Fruit fly (Drosophila melanogaster) whole organism, embryonic: ENCODE data around the gene SMC1.

Experiments
- Antp ChIP-seq: fragments of 200-800 bp; sonication (Bioruptor generic); optimal IDR thresholded peaks from 3 replicates; lab custom pipeline; 2016; ENCODE audit warnings: missing biosample characterization, missing genetic modification characterization
- Atf6 ChIP-seq: fragments of 200-800 bp; sonication (Bioruptor generic); IDR thresholded peaks from 2 replicates; pipeline ENCODE4 v1.3.6; 2022; ENCODE audit warnings: missing biosample characterization, missing genetic modification characterization
- CG1024 ChIP-seq: fragments of 200-800 bp; sonication (Bioruptor generic); IDR thresholded peaks from 2 replicates; pipeline ENCODE4 v1.3.6; 2022; ENCODE audit warnings: missing biosample characterization, missing genetic modification characterization
- CG10321 ChIP-seq: fragments of 200-800 bp; sonication (Bioruptor generic); IDR thresholded peaks from 2 replicates; pipeline ENCODE4 v1.3.6; 2022; ENCODE audit warnings: missing biosample characterization, missing genetic modification characterization
- CG10431 ChIP-seq: fragments of 200-800 bp; sonication (Bioruptor generic); optimal IDR thresholded peaks from 3 replicates; lab custom pipeline; 2018; ENCODE audit warnings: missing biosample characterization, mild to moderate bottlenecking, missing genetic modification characterization
- CG10959 ChIP-seq: fragments of 200-800 bp; sonication (Bioruptor generic); IDR thresholded peaks from 2 replicates; pipeline ENCODE4 v1.3.6; 2022; ENCODE audit warnings: missing biosample characterization, missing genetic modification characterization
- CG11247 ChIP-seq: fragments of 200-800 bp; sonication (Bioruptor generic); IDR thresholded peaks from 2 replicates; pipeline ENCODE4 v1.3.6; 2022; ENCODE audit warnings: missing biosample characterization, missing genetic modification characterization
- CG12104 ChIP-seq: fragments of 200-800 bp; sonication (Bioruptor generic); optimal IDR thresholded peaks from 3 replicates; lab custom pipeline; 2016; ENCODE audit warnings: missing biosample characterization, missing genetic modification characterization
- CG16813 ChIP-seq: fragments of 200-800 bp; sonication (Bioruptor generic); IDR thresholded peaks from 3 replicates; pipeline ENCODE4 v1.3.6; 2022; ENCODE audit warnings: missing biosample characterization, missing genetic modification characterization; ENCODE audit not compliant: partially characterized antibody
- CG2120 ChIP-seq: fragments of 200-800 bp; sonication (Bioruptor generic); optimal IDR thresholded peaks from 3 replicates; lab custom pipeline; 2016; ENCODE audit warnings: missing biosample characterization, missing genetic modification characterization
- CG2678 ChIP-seq: fragments of 200-800 bp; sonication (Bioruptor generic); optimal IDR thresholded peaks from 3 replicates; lab custom pipeline; 2019; ENCODE audit warnings: missing biosample characterization, mild to moderate bottlenecking, missing genetic modification characterization, moderate library complexity
- CG2889 ChIP-seq: fragments of 200-800 bp; sonication (Bioruptor generic); IDR thresholded peaks from 3 replicates; pipeline ENCODE4 v1.3.6; 2022; ENCODE audit warnings: missing biosample characterization, missing genetic modification characterization
- CG34376 ChIP-seq: fragments of 200-800 bp; sonication (Bioruptor generic); optimal IDR thresholded peaks from 2 replicates; lab custom pipeline; 2018; ENCODE audit warnings: missing biosample characterization, mild to moderate bottlenecking, missing genetic modification characterization
- CG8290 ChIP-seq, 3 experiments: fragments of 200-800 bp; sonication (Bioruptor generic); optimal IDR thresholded peaks; 2 replicates each; lab custom pipeline; 2016 to 2019; ENCODE audit warnings: missing biosample characterization in 3 of 3, missing genetic modification characterization in 3 of 3, mild to moderate bottlenecking in 2 of 3, moderate library complexity in 1 of 3
- CG8924 ChIP-seq: fragments of 200-800 bp; optimal IDR thresholded peaks from 3 replicates; lab custom pipeline; 2019; ENCODE audit warnings: missing biosample characterization, mild to moderate bottlenecking, missing genetic modification characterization, moderate library complexity
- Dip3 ChIP-seq: fragments of 200-800 bp; sonication (Bioruptor generic); optimal IDR thresholded peaks from 3 replicates; lab custom pipeline; 2016; ENCODE audit warnings: missing biosample characterization, missing genetic modification characterization
- Dll ChIP-seq: fragments of 200-800 bp; sonication (Bioruptor generic); IDR thresholded peaks from 4 replicates; pipeline ENCODE4 v1.3.6; 2022; ENCODE audit warnings: missing biosample characterization, missing genetic modification characterization; ENCODE audit not compliant: partially characterized antibody
- Drgx ChIP-seq: fragments of 200-800 bp; sonication (Bioruptor generic); IDR thresholded peaks from 2 replicates; pipeline ENCODE4 v1.3.6; 2022; ENCODE audit warnings: missing biosample characterization, missing genetic modification characterization
- Ets65A ChIP-seq: fragments of 200-800 bp; sonication (Bioruptor generic); peaks from one replicate; lab custom pipeline; 2016; ENCODE audit warnings: missing biosample characterization, missing genetic modification characterization
- GATAe ChIP-seq: fragments of 200-800 bp; sonication (Bioruptor generic); conservative IDR thresholded peaks from 2 replicates; pipeline ENCODE4 v1.3.6; 2022; ENCODE audit warnings: missing biosample characterization, missing genetic modification characterization
- Hr51 ChIP-seq, 2 experiments: fragments of 200-800 bp; sonication (Bioruptor generic); optimal IDR thresholded peaks; 2 replicates in 1 of 2; 3 replicates in 1 of 2; lab custom pipeline; 2016 to 2018; ENCODE audit warnings: missing biosample characterization in 2 of 2, missing genetic modification characterization in 2 of 2, mild to moderate bottlenecking in 1 of 2, moderate library complexity in 1 of 2
- Hsf ChIP-seq: fragments of 200-800 bp; sonication (Bioruptor generic); optimal IDR thresholded peaks from 3 replicates; lab custom pipeline; 2016; ENCODE audit warnings: missing biosample characterization, missing genetic modification characterization
- Pdp1 ChIP-seq, 2 experiments: fragments of 200-800 bp; sonication (Bioruptor generic); optimal IDR thresholded peaks; 3 replicates each; lab custom pipeline; 2016; ENCODE audit warnings: missing biosample characterization in 2 of 2, missing genetic modification characterization in 2 of 2, mild to moderate bottlenecking in 1 of 2, moderate library complexity in 1 of 2
- Rx ChIP-seq: fragments of 200-800 bp; sonication (Bioruptor generic); IDR thresholded peaks from 2 replicates; pipeline ENCODE4 v1.3.6; 2022; ENCODE audit warnings: missing biosample characterization, missing genetic modification characterization
- Sox102F ChIP-seq: fragments of 200-800 bp; sonication (Bioruptor generic); optimal IDR thresholded peaks from 2 replicates; lab custom pipeline; 2018; ENCODE audit warnings: missing biosample characterization, mild to moderate bottlenecking, missing genetic modification characterization, moderate library complexity
- Ssrp ChIP-seq: fragments of 200-800 bp; sonication (Bioruptor generic); optimal IDR thresholded peaks from 2 replicates; lab custom pipeline; 2018; ENCODE audit warnings: missing biosample characterization, mild to moderate bottlenecking, missing genetic modification characterization, moderate library complexity
- Trl ChIP-seq, 3 experiments: fragments of >200 bp in 2 of 3; fragments of 200-800 bp in 1 of 3; sonication (Bioruptor generic) in 1 of 3; optimal IDR thresholded peaks; 2 replicates in 1 of 3; 3 replicates in 2 of 3; lab custom pipeline; 2016 to 2017; ENCODE audit warnings: missing biosample characterization in 1 of 3, missing genetic modification characterization in 1 of 3
- al ChIP-seq: fragments of 200-800 bp; sonication (Bioruptor generic); IDR thresholded peaks from 2 replicates; pipeline ENCODE4 v1.3.6; 2022; ENCODE audit warnings: missing biosample characterization, missing genetic modification characterization
- ato ChIP-seq: fragments of 200-800 bp; sonication (Bioruptor generic); IDR thresholded peaks from 2 replicates; pipeline ENCODE4 v1.3.6; 2022; ENCODE audit warnings: missing biosample characterization, missing genetic modification characterization; ENCODE audit not compliant: partially characterized antibody
- chinmo ChIP-seq: fragments of 200-800 bp; sonication (Bioruptor generic); IDR thresholded peaks from 4 replicates; pipeline ENCODE4 v1.3.6; 2022; ENCODE audit warnings: missing biosample characterization, missing genetic modification characterization; ENCODE audit not compliant: partially characterized antibody
- ci ChIP-seq: fragments of 200-800 bp; sonication (Bioruptor generic); IDR thresholded peaks from 3 replicates; pipeline ENCODE4 v1.3.6; 2022; ENCODE audit warnings: missing biosample characterization, missing genetic modification characterization
- fd96Cb ChIP-seq: fragments of 200-800 bp; sonication (Bioruptor generic); optimal IDR thresholded peaks from 2 replicates; lab custom pipeline; 2018; ENCODE audit warnings: missing biosample characterization, mild to moderate bottlenecking, missing genetic modification characterization, moderate library complexity
- gcm ChIP-seq: fragments of 200-800 bp; sonication (Bioruptor generic); optimal IDR thresholded peaks from 2 replicates; lab custom pipeline; 2019; ENCODE audit warnings: missing biosample characterization, mild to moderate bottlenecking, missing genetic modification characterization, moderate library complexity
- gro ChIP-seq: fragments of 200-800 bp; sonication (Bioruptor generic); optimal IDR thresholded peaks from 2 replicates; lab custom pipeline; 2016; ENCODE audit warnings: missing biosample characterization, missing genetic modification characterization
- gsb ChIP-seq: fragments of 200-800 bp; sonication (Bioruptor generic); IDR thresholded peaks from 2 replicates; pipeline ENCODE4 v1.3.6; 2022; ENCODE audit warnings: missing biosample characterization, missing genetic modification characterization
- gsb-n ChIP-seq: fragments of 200-800 bp; sonication (Bioruptor generic); optimal IDR thresholded peaks from 3 replicates; lab custom pipeline; 2018; ENCODE audit warnings: missing biosample characterization, mild to moderate bottlenecking, missing genetic modification characterization
- hbn ChIP-seq: fragments of 200-800 bp; sonication (Bioruptor generic); IDR thresholded peaks from 2 replicates; pipeline ENCODE4 v1.3.6; 2022; ENCODE audit warnings: missing biosample characterization, missing genetic modification characterization; ENCODE audit not compliant: partially characterized antibody
- klu ChIP-seq: fragments of 200-800 bp; sonication (Bioruptor generic); IDR thresholded peaks from 2 replicates; pipeline ENCODE4 v1.3.6; 2022; ENCODE audit warnings: missing biosample characterization, missing genetic modification characterization
- lilli ChIP-seq: fragments of 200-800 bp; sonication (Bioruptor generic); optimal IDR thresholded peaks from 3 replicates; lab custom pipeline; 2016; ENCODE audit warnings: missing biosample characterization, missing genetic modification characterization
- mirr ChIP-seq: fragments of 200-800 bp; sonication (Bioruptor generic); optimal IDR thresholded peaks from 3 replicates; lab custom pipeline; 2018; ENCODE audit warnings: missing biosample characterization, mild to moderate bottlenecking, missing genetic modification characterization
- nmo ChIP-seq: fragments of 200-800 bp; sonication (Bioruptor generic); optimal IDR thresholded peaks from 2 replicates; lab custom pipeline; 2018; ENCODE audit warnings: missing biosample characterization, mild to moderate bottlenecking, missing genetic modification characterization, moderate library complexity
- sens-2 ChIP-seq: fragments of 200-800 bp; sonication (Bioruptor generic); IDR thresholded peaks from 2 replicates; pipeline ENCODE4 v1.3.6; 2022; ENCODE audit warnings: missing biosample characterization, missing genetic modification characterization
- sqz ChIP-seq: fragments of 200-800 bp; sonication (Bioruptor generic); optimal IDR thresholded peaks from 3 replicates; lab custom pipeline; 2018; ENCODE audit warnings: missing biosample characterization, mild to moderate bottlenecking, missing genetic modification characterization
- sug ChIP-seq: fragments of 200-800 bp; optimal IDR thresholded peaks from 2 replicates; lab custom pipeline; 2019; ENCODE audit warnings: missing biosample characterization, mild to moderate bottlenecking, missing genetic modification characterization, moderate library complexity
- unpg ChIP-seq: fragments of 200-800 bp; sonication (Bioruptor generic); optimal IDR thresholded peaks from 3 replicates; lab custom pipeline; 2018; ENCODE audit warnings: missing biosample characterization, mild to moderate bottlenecking, missing genetic modification characterization, moderate library complexity
- vfl ChIP-seq: fragments of 200-800 bp; sonication (Bioruptor generic); optimal IDR thresholded peaks from 2 replicates; lab custom pipeline; 2016; ENCODE audit warnings: missing biosample characterization, missing genetic modification characterization
- wdn ChIP-seq: fragments of 200-800 bp; sonication (Bioruptor generic); IDR thresholded peaks from 2 replicates; pipeline ENCODE4 v1.3.6; 2022; ENCODE audit warnings: missing biosample characterization, missing genetic modification characterization
- z ChIP-seq: fragments of 200-800 bp; sonication (Bioruptor generic); IDR thresholded peaks from 3 replicates; pipeline ENCODE4 v1.3.6; 2022; ENCODE audit warnings: missing biosample characterization, missing genetic modification characterization

SMC1 gene

DNA sequence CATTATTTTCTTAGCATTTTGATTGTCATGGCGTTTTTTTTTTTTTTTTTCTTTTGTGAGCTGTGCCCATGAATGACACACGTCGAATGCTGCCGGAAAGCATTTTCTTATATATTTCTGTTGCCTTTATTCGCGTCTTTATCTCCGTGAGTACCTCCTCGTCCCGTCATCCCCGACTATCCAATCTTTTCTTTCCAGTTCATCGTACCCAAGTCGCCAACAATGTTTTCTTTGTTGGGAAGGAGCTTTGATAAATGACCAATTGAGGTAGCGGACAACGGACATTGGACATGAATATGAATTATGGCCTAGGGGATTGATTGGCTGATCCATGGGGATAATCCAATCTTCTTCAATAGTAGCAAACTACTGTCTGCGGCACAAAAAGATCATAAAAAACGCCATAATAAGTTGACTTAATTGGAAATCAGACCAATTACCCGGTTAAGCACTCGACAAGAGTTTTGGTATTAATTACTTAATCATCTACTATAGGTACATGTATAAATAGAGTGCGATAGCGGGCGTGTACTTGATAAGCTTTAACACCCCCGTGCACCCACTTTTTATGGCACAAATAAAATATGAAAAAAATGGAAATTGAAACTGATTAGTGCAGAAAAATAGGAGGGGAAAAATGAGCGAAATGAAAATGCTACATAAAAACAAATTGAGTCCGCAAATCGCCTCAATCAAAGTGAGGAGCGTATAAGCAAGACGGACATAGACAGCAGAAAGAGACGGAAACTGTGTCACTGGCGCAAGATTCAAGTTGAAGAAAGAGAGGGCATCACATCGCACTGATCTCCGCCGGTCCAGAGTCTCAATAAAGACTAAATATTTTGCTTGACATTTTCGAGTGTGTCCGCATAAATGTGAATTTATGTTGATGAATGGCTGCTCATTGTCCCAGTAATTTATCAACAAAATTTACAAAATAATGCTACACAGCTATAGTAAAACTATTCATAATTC lies 41.9 kb upstream of the SMC1 start:
- peak in 1 of 2 experiments; percentile 12 for TF ChIP-seq Pdp1 (GFP tag; optimal IDR thresholded peaks at IDR 0.05; lab: Kevin White, UChicago)
- TF ChIP-seq al, result no peak
- no peak for TF ChIP-seq CG8290 (GFP tag; optimal IDR thresholded peaks at IDR 0.05; lab: Kevin White, UChicago)
- TF ChIP-seq CG8290 (tag; optimal IDR thresholded peaks at IDR 0.05; lab: Kevin White, UChicago), result no peak
- TF ChIP-seq Trl (optimal IDR thresholded peaks at IDR 0.05; lab: Kevin White, UChicago), result no peak
- TF ChIP-seq Trl (GFP tag; optimal IDR thresholded peaks at IDR 0.05; lab: Kevin White, UChicago), result no peak
- TF ChIP-seq Atf6 (GFP tag; lab: Robert Waterston, UW), result peak; percentile 21; the same call in 1 of the 2 replicates
- TF ChIP-seq nmo (GFP tag; lab: Kevin White, UChicago), result no peak
- no peak for TF ChIP-seq lilli (GFP tag; lab: Kevin White, UChicago)
- TF ChIP-seq CG1024 (GFP tag; lab: Robert Waterston, UW), result no peak
- TF ChIP-seq CG12104 (GFP tag; lab: Kevin White, UChicago), result no peak
- no peak for TF ChIP-seq CG16813 (GFP tag; lab: Robert Waterston, UW)
- TF ChIP-seq gsb-n, result no peak
- no peak for TF ChIP-seq Dll (GFP tag; lab: Robert Waterston, UW)
- 0 out of 4 replicates have a peak, but pooled peaks have one; percentile 73 for TF ChIP-seq chinmo (GFP tag; lab: Robert Waterston, UW)
- no peak for TF ChIP-seq Ssrp
- TF ChIP-seq sens-2, result no peak
- no peak for TF ChIP-seq Antp
- TF ChIP-seq Drgx (GFP tag; lab: Robert Waterston, UW), result no peak
- no peak for TF ChIP-seq wdn
- peak; percentile 79 for TF ChIP-seq CG10321
- no peak for TF ChIP-seq vfl
- peak; percentile 44 for TF ChIP-seq CG34376 (GFP tag; lab: Kevin White, UChicago)
- TF ChIP-seq sug, result peak; percentile 84
- TF ChIP-seq Dip3 (GFP tag; lab: Kevin White, UChicago), result no peak
- TF ChIP-seq Hr51 (GFP tag; optimal IDR thresholded peaks at IDR 0.05; lab: Kevin White, UChicago), result no peak
- TF ChIP-seq mirr (GFP tag; lab: Kevin White, UChicago), result peak; percentile 3
- TF ChIP-seq CG2889 (GFP tag; lab: Robert Waterston, UW), result 0 out of 3 replicates have a peak, but pooled peaks have one; percentile 11
- peak; percentile 10 for TF ChIP-seq sqz (GFP tag; lab: Kevin White, UChicago)
- TF ChIP-seq CG2678 (tag; lab: Kevin White, UChicago), result peak; percentile 41
- TF ChIP-seq ato (GFP tag; lab: Robert Waterston, UW), result no peak
- TF ChIP-seq GATAe (GFP tag; lab: Robert Waterston, UW), result peak; percentile 46
- TF ChIP-seq gsb (GFP tag; lab: Robert Waterston, UW), result no peak
- TF ChIP-seq fd96Cb (tag; lab: Kevin White, UChicago), result no peak
- 0 out of 3 replicates have a peak, but pooled peaks have one; percentile 19 for TF ChIP-seq ci (GFP tag; lab: Robert Waterston, UW)
- TF ChIP-seq Rx, result no peak
- no peak for TF ChIP-seq Hsf (GFP tag; lab: Kevin White, UChicago)
- no peak for TF ChIP-seq CG11247 (GFP tag; lab: Robert Waterston, UW)
- no peak for TF ChIP-seq CG2120 (GFP tag; lab: Kevin White, UChicago)
- TF ChIP-seq CG10431 (GFP tag; lab: Kevin White, UChicago), result no peak
- TF ChIP-seq hbn, result no peak
- TF ChIP-seq z (GFP tag; lab: Robert Waterston, UW), result no peak
- TF ChIP-seq CG8924 (tag; lab: Kevin White, UChicago), result no peak
- TF ChIP-seq CG10959 (GFP tag; lab: Robert Waterston, UW), result no peak
- no peak for TF ChIP-seq gro
- TF ChIP-seq klu, result no peak
- no peak for TF ChIP-seq gcm (GFP tag; lab: Kevin White, UChicago)
- TF ChIP-seq unpg, result no peak
- TF ChIP-seq Ets65A (GFP tag; lab: Kevin White, UChicago), result no peak
- no peak for TF ChIP-seq Sox102F (GFP tag; lab: Kevin White, UChicago)
